Worm (Caenorhabditis elegans) whole organism, L1 larva: Measurements from ENCODE around the gene fbxa-38.

Experiments
- lin-39 ChIP-seq: fragments of 150-350 bp; optimal IDR thresholded peaks from 2 replicates; lab custom pipeline; 2014; ENCODE audit warnings: missing biosample characterization, missing genetic modification reagents, missing genetic modification characterization
- nhr-237 ChIP-seq: fragments of 150-350 bp; optimal IDR thresholded peaks from 2 replicates; lab custom pipeline; 2014; ENCODE audit warnings: missing biosample characterization, missing genetic modification characterization
- skn-1 ChIP-seq: fragments of 150-350 bp; optimal IDR thresholded peaks from 2 replicates; lab custom pipeline; 2014; ENCODE audit warnings: missing biosample characterization, missing genetic modification characterization

DNA sequence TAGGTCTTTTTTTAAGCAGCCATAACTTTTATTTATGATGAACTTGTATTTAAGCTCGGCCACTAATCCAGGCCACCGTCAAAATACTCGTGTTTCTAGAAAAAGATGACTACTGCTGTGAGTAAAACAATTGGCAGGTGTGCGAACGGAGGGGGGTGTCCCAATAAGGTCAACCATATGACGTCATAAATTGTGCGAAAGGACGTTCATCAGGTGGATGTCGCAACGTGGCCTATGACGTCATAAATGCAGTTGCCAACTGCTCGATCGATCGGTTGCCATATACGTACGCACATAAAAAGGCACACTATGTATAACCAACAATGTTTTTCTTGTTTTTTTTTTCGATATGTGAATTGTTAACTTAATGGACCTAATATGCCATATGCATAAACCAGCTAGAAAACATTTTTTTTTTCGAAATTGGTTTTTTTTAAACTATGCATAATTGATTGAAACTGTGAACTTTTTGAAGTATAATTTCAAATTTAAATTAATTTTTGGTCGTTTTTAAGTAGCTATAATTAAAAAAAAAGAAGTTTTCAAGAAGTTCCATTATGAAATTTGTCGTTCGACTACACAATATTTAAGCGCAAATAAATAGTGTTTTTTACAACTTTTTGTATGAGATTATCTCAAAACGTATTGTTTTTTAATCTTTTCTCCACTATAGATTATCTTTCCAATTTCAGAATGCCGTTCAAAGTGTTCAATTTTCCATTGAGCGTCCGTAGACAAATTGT lies 9.9 kb downstream of the fbxa-38 start, which contains the start of gene C39B5.2:
- TF ChIP-seq skn-1 (tag; lab: Kevin White, UChicago) (no peak), nhr-237 (tag; lab: Kevin White, UChicago) (no peak), lin-39 (tag; lab: Kevin White, UChicago) (no peak)
